Worm (Caenorhabditis elegans) whole organism, late embryonic: ENCODE measurements around the gene dpy-10.

Source experiments
- C08G9.2 ChIP-seq: sonication (generic microtip); optimal IDR thresholded peaks from 2 replicates; lab custom pipeline; 2016; ENCODE audit warnings: mild to moderate bottlenecking, missing genetic modification characterization, moderate library complexity, missing compliant biosample characterization
- C38D4.7 ChIP-seq: fragments of 200-800 bp; sonication (Bioruptor generic); optimal IDR thresholded peaks from 2 replicates; lab custom pipeline; 2018; ENCODE audit warnings: mild to moderate bottlenecking, missing genetic modification characterization, moderate library complexity, missing compliant biosample characterization
- K02D7.2 ChIP-seq: sonication (generic microtip); optimal IDR thresholded peaks from 2 replicates; lab custom pipeline; 2017; ENCODE audit warnings: mild to moderate bottlenecking, missing genetic modification characterization, missing compliant biosample characterization
- K09A11.1 ChIP-seq: sonication (generic microtip); optimal IDR thresholded peaks from 2 replicates; lab custom pipeline; 2017; ENCODE audit warnings: antibody characterized with exemption, mild to moderate bottlenecking, missing genetic modification characterization, missing compliant biosample characterization; ENCODE audit not compliant: insufficient read depth
- T23F11.4 ChIP-seq: fragments of 200-800 bp; sonication (Bioruptor generic); optimal IDR thresholded peaks from 2 replicates; lab custom pipeline; 2018; ENCODE audit warnings: mild to moderate bottlenecking, missing genetic modification characterization, missing compliant biosample characterization
- Y22D7AL.16 ChIP-seq: sonication (generic microtip); optimal IDR thresholded peaks from 2 replicates; lab custom pipeline; 2016; ENCODE audit warnings: missing genetic modification characterization, missing compliant biosample characterization
- ahr-1 ChIP-seq: sonication (generic microtip); optimal IDR thresholded peaks from 2 replicates; lab custom pipeline; 2016; ENCODE audit warnings: missing genetic modification characterization, missing compliant biosample characterization
- ama-1 ChIP-seq: fragments of 150-350 bp; optimal IDR thresholded peaks from 2 replicates; lab custom pipeline; 2014
- ceh-14 ChIP-seq: sonication (generic microtip); optimal IDR thresholded peaks from 2 replicates; lab custom pipeline; 2016; ENCODE audit warnings: missing genotype, missing genetic modification characterization, missing compliant biosample characterization
- ceh-19 ChIP-seq: fragments of 200-800 bp; sonication (Bioruptor generic); optimal IDR thresholded peaks from 2 replicates; lab custom pipeline; 2018; ENCODE audit warnings: mild to moderate bottlenecking, missing genetic modification characterization, missing compliant biosample characterization
- ceh-2 ChIP-seq: sonication (generic microtip); optimal IDR thresholded peaks from 2 replicates; lab custom pipeline; 2016; ENCODE audit warnings: missing genotype, missing genetic modification characterization, missing compliant biosample characterization
- ceh-30 ChIP-seq: fragments of 150-350 bp; optimal IDR thresholded peaks from 2 replicates; lab custom pipeline; 2014; ENCODE audit warnings: missing biosample characterization, missing genetic modification characterization
- ceh-34 ChIP-seq: sonication (generic microtip); optimal IDR thresholded peaks from 2 replicates; lab custom pipeline; 2016; ENCODE audit warnings: mild to moderate bottlenecking, missing genetic modification characterization, missing compliant biosample characterization
- dmd-4 ChIP-seq: sonication (generic microtip); optimal IDR thresholded peaks from 2 replicates; lab custom pipeline; 2016; ENCODE audit warnings: borderline replicate concordance, missing genetic modification characterization, missing compliant biosample characterization
- dve-1 ChIP-seq: sonication (generic microtip); optimal IDR thresholded peaks from 2 replicates; lab custom pipeline; 2017; ENCODE audit warnings: antibody characterized with exemption, mild to moderate bottlenecking, missing genetic modification characterization, missing compliant biosample characterization
- elt-2 ChIP-seq: sonication (generic microtip); optimal IDR thresholded peaks from 2 replicates; lab custom pipeline; 2016; ENCODE audit warnings: missing genetic modification reagents, missing genetic modification characterization, missing compliant biosample characterization
- elt-4 ChIP-seq: sonication (generic microtip); optimal IDR thresholded peaks from 2 replicates; lab custom pipeline; 2016; ENCODE audit warnings: missing genetic modification characterization, missing compliant biosample characterization
- fax-1 ChIP-seq: sonication (generic microtip); optimal IDR thresholded peaks from 2 replicates; lab custom pipeline; 2016; ENCODE audit warnings: missing genotype, missing genetic modification characterization, missing compliant biosample characterization
- fkh-10 ChIP-seq: fragments of 150-350 bp; optimal IDR thresholded peaks from 2 replicates; lab custom pipeline; 2014; ENCODE audit warnings: missing biosample characterization, missing genetic modification reagents, missing genetic modification characterization
- fkh-6 ChIP-seq: sonication (generic microtip); optimal IDR thresholded peaks from 2 replicates; lab custom pipeline; 2016; ENCODE audit warnings: missing genetic modification characterization, missing compliant biosample characterization
- hlh-13 ChIP-seq: fragments of 200-800 bp; sonication (Bioruptor generic); optimal IDR thresholded peaks from 2 replicates; lab custom pipeline; 2018; ENCODE audit warnings: mild to moderate bottlenecking, missing genetic modification characterization, missing compliant biosample characterization
- hlh-15 ChIP-seq: sonication (generic microtip); optimal IDR thresholded peaks from 2 replicates; lab custom pipeline; 2016; ENCODE audit warnings: missing genetic modification characterization, missing compliant biosample characterization
- hlh-30 ChIP-seq: sonication (generic microtip); optimal IDR thresholded peaks from 2 replicates; lab custom pipeline; 2017; ENCODE audit warnings: antibody characterized with exemption, missing genetic modification characterization, missing compliant biosample characterization; ENCODE audit not compliant: insufficient read depth
- hlh-6 ChIP-seq: sonication (generic microtip); optimal IDR thresholded peaks from 2 replicates; lab custom pipeline; 2016; ENCODE audit warnings: missing genotype, missing genetic modification characterization, missing compliant biosample characterization
- hlh-8 ChIP-seq: sonication (generic microtip); optimal IDR thresholded peaks from 2 replicates; lab custom pipeline; 2016; ENCODE audit warnings: missing genotype, missing genetic modification characterization, missing compliant biosample characterization
- madf-2 ChIP-seq: sonication (generic microtip); optimal IDR thresholded peaks from 2 replicates; lab custom pipeline; 2017; ENCODE audit warnings: missing genetic modification characterization, missing compliant biosample characterization
- mec-3 ChIP-seq: sonication (generic microtip); optimal IDR thresholded peaks from 2 replicates; lab custom pipeline; 2016; ENCODE audit warnings: borderline replicate concordance, missing genetic modification characterization, missing compliant biosample characterization
- nfya-1 ChIP-seq: sonication (generic microtip); optimal IDR thresholded peaks from 2 replicates; lab custom pipeline; 2017; ENCODE audit warnings: missing genetic modification characterization, mild to moderate bottlenecking, missing compliant biosample characterization, antibody characterized with exemption, moderate library complexity
- nhr-11 ChIP-seq: fragments of 150-350 bp; optimal IDR thresholded peaks from 2 replicates; lab custom pipeline; 2014; ENCODE audit warnings: missing biosample characterization, missing genetic modification characterization
- nhr-232 ChIP-seq: sonication (generic microtip); optimal IDR thresholded peaks from 2 replicates; lab custom pipeline; 2016; ENCODE audit warnings: missing genetic modification characterization, missing compliant biosample characterization
- npax-4 ChIP-seq: sonication (generic microtip); optimal IDR thresholded peaks from 2 replicates; lab custom pipeline; 2016; ENCODE audit warnings: missing genetic modification characterization, missing compliant biosample characterization
- odd-2 ChIP-seq: sonication (generic microtip); optimal IDR thresholded peaks from 2 replicates; lab custom pipeline; 2017; ENCODE audit warnings: antibody characterized with exemption, mild to moderate bottlenecking, missing genetic modification characterization, missing compliant biosample characterization
- pag-3 ChIP-seq: sonication (generic microtip); optimal IDR thresholded peaks from 2 replicates; lab custom pipeline; 2016; ENCODE audit warnings: missing compliant biosample characterization, missing genetic modification characterization, borderline replicate concordance
- pax-1 ChIP-seq: fragments of 150-350 bp; optimal IDR thresholded peaks from 2 replicates; lab custom pipeline; 2014; ENCODE audit warnings: missing biosample characterization, missing genetic modification characterization
- pha-2 ChIP-seq: sonication (generic microtip); optimal IDR thresholded peaks from 2 replicates; lab custom pipeline; 2017; ENCODE audit warnings: mild to moderate bottlenecking, missing genetic modification characterization, missing compliant biosample characterization
- pqm-1 ChIP-seq: sonication (generic microtip); optimal IDR thresholded peaks from 2 replicates; lab custom pipeline; 2016; ENCODE audit warnings: missing genetic modification characterization, missing compliant biosample characterization
- pros-1 ChIP-seq: fragments of 150-350 bp; optimal IDR thresholded peaks from 2 replicates; lab custom pipeline; 2014; ENCODE audit warnings: missing biosample characterization, missing genetic modification reagents, missing genetic modification characterization
- ref-2 ChIP-seq: sonication (generic microtip); optimal IDR thresholded peaks from 2 replicates; lab custom pipeline; 2016; ENCODE audit warnings: missing genetic modification characterization, missing compliant biosample characterization
- rnt-1 ChIP-seq: sonication (generic microtip); optimal IDR thresholded peaks from 2 replicates; lab custom pipeline; 2016; ENCODE audit warnings: missing genetic modification characterization, missing compliant biosample characterization
- sdc-2 ChIP-seq: sonication (generic microtip); optimal IDR thresholded peaks from 2 replicates; lab custom pipeline; 2016; ENCODE audit warnings: missing genotype, missing genetic modification characterization, missing compliant biosample characterization
- sox-2 ChIP-seq: fragments of 200-800 bp; sonication (Bioruptor generic); IDR thresholded peaks from 2 replicates; pipeline ENCODE4 v1.3.6; 2022; ENCODE audit warnings: missing genetic modification reagents, missing genetic modification characterization, missing compliant biosample characterization
- sox-4 ChIP-seq: sonication (generic microtip); optimal IDR thresholded peaks from 2 replicates; lab custom pipeline; 2017; ENCODE audit warnings: mild to moderate bottlenecking, missing genetic modification characterization, inconsistent platforms, missing compliant biosample characterization
- tbx-2 ChIP-seq: sonication (generic microtip); optimal IDR thresholded peaks from 2 replicates; lab custom pipeline; 2016; ENCODE audit warnings: missing genetic modification characterization, missing compliant biosample characterization
- tbx-7 ChIP-seq: sonication (generic microtip); optimal IDR thresholded peaks from 2 replicates; lab custom pipeline; 2016; ENCODE audit warnings: missing genotype, missing genetic modification characterization, missing compliant biosample characterization
- ttx-3 ChIP-seq: sonication (generic microtip); optimal IDR thresholded peaks from 2 replicates; lab custom pipeline; 2016; ENCODE audit warnings: missing genetic modification reagents, missing genetic modification characterization, missing compliant biosample characterization
- unc-3 ChIP-seq, 2 experiments: fragments of 200-800 bp in 1 of 2; sonication (Bioruptor generic) in 1 of 2; sonication (generic microtip) in 1 of 2; conservative IDR thresholded peaks in 1 of 2; optimal IDR thresholded peaks in 1 of 2; 2 replicates each; pipeline versions ENCODE4 v1.3.6 to Lab custom; 2016 to 2022; ENCODE audit warnings: missing compliant biosample characterization in 2 of 2, missing genetic modification characterization in 2 of 2, missing genetic modification reagents in 1 of 2
- unc-42 ChIP-seq: sonication (generic microtip); optimal IDR thresholded peaks from 2 replicates; lab custom pipeline; 2016; ENCODE audit warnings: missing genotype, missing genetic modification characterization, missing compliant biosample characterization
- unc-86 ChIP-seq: sonication (generic microtip); optimal IDR thresholded peaks from 2 replicates; lab custom pipeline; 2016; ENCODE audit warnings: missing genetic modification characterization, missing compliant biosample characterization
- zip-5 ChIP-seq: sonication (generic microtip); optimal IDR thresholded peaks from 2 replicates; lab custom pipeline; 2016; ENCODE audit warnings: missing genetic modification characterization, missing compliant biosample characterization
- ztf-16 ChIP-seq: sonication (generic microtip); optimal IDR thresholded peaks from 2 replicates; lab custom pipeline; 2017; ENCODE audit warnings: missing genetic modification characterization, missing compliant biosample characterization

dpy-10 gene

ce11 chrII:6742614-6743013 lies 30.6 kb upstream of the dpy-10 start, which contains the start of gene F41G3.6:
F41G3.6 (plus strand) TSS chrII:6742914.
- TF ChIP-seq K09A11.1 (tag; lab: Kevin White, UChicago): no peak
- TF ChIP-seq ceh-19 (GFP tag; lab: Kevin White, UChicago): no peak
- TF ChIP-seq nhr-232 (tag; lab: Kevin White, UChicago): no peak
- no peak for TF ChIP-seq ama-1 (lab: Kevin White, UChicago)
- no peak for TF ChIP-seq mec-3

DNA sequence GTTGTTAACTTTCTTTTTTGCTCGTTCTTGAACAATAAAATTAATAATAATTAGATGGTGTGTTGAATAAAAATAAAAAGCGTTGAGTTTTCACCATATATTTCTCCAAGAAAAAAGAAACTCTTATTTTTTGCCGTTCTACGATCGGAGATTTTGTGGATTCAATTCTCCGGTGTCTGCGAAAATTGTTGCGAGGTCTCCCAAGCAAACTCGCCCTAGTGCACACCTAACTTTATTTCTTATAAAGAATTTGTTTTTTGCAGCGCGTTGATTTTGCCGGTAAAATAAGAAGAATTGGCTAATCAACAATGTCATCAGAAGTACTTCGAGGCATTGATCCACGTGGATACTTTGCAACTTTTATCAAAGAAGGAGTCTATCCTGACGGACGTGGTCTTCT lies 29.4 kb upstream of the dpy-10 start, which contains the start of gene exos-8:
TSS of gene exos-8 (plus strand) at position 264 of the 400 bp plus-strand sequence.
- TF ChIP-seq unc-3 (GFP tag; conservative IDR thresholded peaks at IDR 0.05; lab: Robert Waterston, UW) (no peak), unc-3 (tag; optimal IDR thresholded peaks at IDR 0.05; lab: Kevin White, UChicago) (peak; percentile 64), nhr-232 (tag; lab: Kevin White, UChicago) (no peak), hlh-8 (tag; lab: Kevin White, UChicago) (peak; percentile 76), dmd-4 (peak; percentile 72), ref-2 (tag; lab: Kevin White, UChicago) (peak; percentile 95), ceh-19 (GFP tag; lab: Kevin White, UChicago) (peak; percentile 67), ceh-30 (tag; lab: Kevin White, UChicago) (no peak), K09A11.1 (tag; lab: Kevin White, UChicago) (no peak), sox-4 (peak; percentile 28), K02D7.2 (tag; lab: Kevin White, UChicago) (no peak), fkh-6 (peak; percentile 59), hlh-13 (peak; percentile 21), pha-2 (tag; lab: Kevin White, UChicago) (no peak), fkh-10 (GFP tag; lab: Kevin White, UChicago) (no peak), nhr-11 (tag; lab: Kevin White, UChicago) (no peak), madf-2 (tag; lab: Kevin White, UChicago) (peak; percentile 9), dve-1 (tag; lab: Kevin White, UChicago) (no peak), tbx-7 (tag; lab: Kevin White, UChicago) (peak; percentile 83), hlh-30 (no peak), ahr-1 (tag; lab: Kevin White, UChicago) (peak; percentile 58), mec-3 (no peak), pag-3 (no peak), ttx-3 (tag; lab: Kevin White, UChicago) (peak; percentile 49), zip-5 (tag; lab: Kevin White, UChicago) (peak; percentile 91), sdc-2 (tag; lab: Kevin White, UChicago) (no peak), tbx-2 (peak; percentile 96), unc-86 (tag; lab: Kevin White, UChicago) (peak; percentile 49), rnt-1 (tag; lab: Kevin White, UChicago) (peak; percentile 91), odd-2 (tag; lab: Kevin White, UChicago) (no peak), elt-2 (tag; lab: Kevin White, UChicago) (no peak), sox-2 (GFP tag; lab: Robert Waterston, UW) (no peak), pros-1 (tag; lab: Kevin White, UChicago) (no peak), C38D4.7 (no peak), pax-1 (no peak), ceh-2 (tag; lab: Kevin White, UChicago) (peak; percentile 90), npax-4 (no peak), fax-1 (tag; lab: Kevin White, UChicago) (peak; percentile 91), nfya-1 (tag; lab: Kevin White, UChicago) (peak; percentile 1), Y22D7AL.16 (tag; lab: Kevin White, UChicago) (no peak), hlh-6 (tag; lab: Kevin White, UChicago) (peak; percentile 39), elt-4 (tag; lab: Kevin White, UChicago) (no peak), unc-42 (tag; lab: Kevin White, UChicago) (peak; percentile 85), pqm-1 (tag; lab: Kevin White, UChicago) (peak; percentile 56), ztf-16 (peak; percentile 30), hlh-15 (tag; lab: Kevin White, UChicago) (peak; percentile 38), T23F11.4 (GFP tag; lab: Kevin White, UChicago) (peak; percentile 11), ceh-34 (peak; percentile 72), C08G9.2 (tag; lab: Kevin White, UChicago) (peak; percentile 93), ceh-14 (tag; lab: Kevin White, UChicago) (peak; percentile 91)
